Worm (Caenorhabditis elegans) whole organism, L2 larva: ENCODE measurements around the gene B0524.3.

Source experiments
- C34F6.9 ChIP-seq: fragments of 150-350 bp; optimal IDR thresholded peaks from 2 replicates; lab custom pipeline; 2014; ENCODE audit warnings: missing biosample characterization, missing genetic modification characterization
- F13H6.1 ChIP-seq: sonication (generic microtip); optimal IDR thresholded peaks from 2 replicates; lab custom pipeline; 2016; ENCODE audit warnings: missing genetic modification characterization, missing compliant biosample characterization
- R02D3.7 ChIP-seq: fragments of 150-350 bp; optimal IDR thresholded peaks from 2 replicates; lab custom pipeline; 2014; ENCODE audit warnings: missing biosample characterization, missing genetic modification characterization
- Y55F3AM.14 ChIP-seq: fragments of 200-800 bp; sonication (Bioruptor generic); optimal IDR thresholded peaks from 2 replicates; lab custom pipeline; 2018; ENCODE audit warnings: mild to moderate bottlenecking, missing genetic modification characterization, missing compliant biosample characterization
- ZK546.5 ChIP-seq: sonication (generic microtip); optimal IDR thresholded peaks from 2 replicates; lab custom pipeline; 2017; ENCODE audit warnings: missing biosample characterization, missing genetic modification characterization
- alr-1 ChIP-seq: fragments of 150-350 bp; optimal IDR thresholded peaks from 2 replicates; lab custom pipeline; 2014; ENCODE audit warnings: missing biosample characterization, missing genetic modification characterization
- aly-2 ChIP-seq: fragments of 150-350 bp; optimal IDR thresholded peaks from 2 replicates; lab custom pipeline; 2014; ENCODE audit warnings: missing biosample characterization, missing genetic modification characterization
- ama-1 ChIP-seq: fragments of 150-350 bp; optimal IDR thresholded peaks from 2 replicates; lab custom pipeline; 2018; ENCODE audit warnings: inconsistent platforms
- blmp-1 ChIP-seq: sonication (generic microtip); optimal IDR thresholded peaks from 2 replicates; lab custom pipeline; 2017; ENCODE audit warnings: missing genetic modification characterization, mild to moderate bottlenecking, missing compliant biosample characterization, antibody characterized with exemption, moderate library complexity; ENCODE audit not compliant: insufficient read depth
- ceh-16 ChIP-seq: fragments of 150-350 bp; optimal IDR thresholded peaks from 2 replicates; lab custom pipeline; 2014; ENCODE audit warnings: missing biosample characterization, missing genetic modification characterization
- ceh-82 ChIP-seq: fragments of 150-350 bp; optimal IDR thresholded peaks from 2 replicates; lab custom pipeline; 2014; ENCODE audit warnings: missing biosample characterization, missing genetic modification characterization
- crh-2 ChIP-seq: sonication (generic microtip); optimal IDR thresholded peaks from 2 replicates; lab custom pipeline; 2017; ENCODE audit warnings: missing biosample characterization, missing genetic modification characterization
- dmd-4 ChIP-seq: sonication (generic microtip); optimal IDR thresholded peaks from 2 replicates; lab custom pipeline; 2017; ENCODE audit warnings: missing biosample characterization, missing genetic modification characterization
- egl-27 ChIP-seq: sonication (generic microtip); optimal IDR thresholded peaks from 3 replicates; lab custom pipeline; 2017; ENCODE audit warnings: missing biosample characterization, missing genetic modification reagents, missing genetic modification characterization
- elt-1 ChIP-seq: fragments of 150-350 bp; optimal IDR thresholded peaks from 2 replicates; lab custom pipeline; 2014; ENCODE audit warnings: missing biosample characterization, missing genetic modification characterization
- elt-3 ChIP-seq: sonication (generic microtip); optimal IDR thresholded peaks from 2 replicates; lab custom pipeline; 2017; ENCODE audit warnings: missing biosample characterization, missing genetic modification characterization
- fos-1 ChIP-seq: fragments of 150-350 bp; optimal IDR thresholded peaks from 2 replicates; lab custom pipeline; 2014; ENCODE audit warnings: missing biosample characterization, missing genetic modification characterization
- gmeb-1 ChIP-seq: fragments of 150-350 bp; optimal IDR thresholded peaks from 2 replicates; lab custom pipeline; 2014; ENCODE audit warnings: missing biosample characterization, missing genetic modification characterization
- lin-11 ChIP-seq: fragments of 150-350 bp; sonication (generic microtip); optimal IDR thresholded peaks from 2 replicates; lab custom pipeline; 2014; ENCODE audit warnings: missing biosample characterization, missing genetic modification characterization, inconsistent platforms, mixed read lengths
- lin-13 ChIP-seq: fragments of 150-350 bp; optimal IDR thresholded peaks from 2 replicates; lab custom pipeline; 2014; ENCODE audit warnings: missing biosample characterization, missing genetic modification reagents, missing genetic modification characterization
- lin-39 ChIP-seq: fragments of 150-350 bp; optimal IDR thresholded peaks from 2 replicates; lab custom pipeline; 2014; ENCODE audit warnings: missing biosample characterization, missing genetic modification reagents, missing genetic modification characterization
- lsy-2 ChIP-seq, 2 experiments: fragments of 150-350 bp in 1 of 2; sonication (generic microtip) in 1 of 2; optimal IDR thresholded peaks; 2 replicates each; lab custom pipeline; 2014 to 2017; ENCODE audit warnings: missing biosample characterization in 2 of 2, missing genetic modification characterization in 2 of 2
- mab-5 ChIP-seq: fragments of 150-350 bp; optimal IDR thresholded peaks from 2 replicates; lab custom pipeline; 2014; ENCODE audit warnings: missing biosample characterization, missing genetic modification characterization
- mbf-1 ChIP-seq: sonication (generic microtip); optimal IDR thresholded peaks from 2 replicates; lab custom pipeline; 2017; ENCODE audit warnings: missing biosample characterization, missing genetic modification characterization
- mdl-1 ChIP-seq, 2 experiments: fragments of 150-350 bp in 1 of 2; sonication (generic microtip) in 1 of 2; optimal IDR thresholded peaks; 2 replicates each; lab custom pipeline; 2017; ENCODE audit warnings: missing biosample characterization in 2 of 2, missing genetic modification characterization in 2 of 2
- nhr-10 ChIP-seq: sonication (generic microtip); optimal IDR thresholded peaks from 2 replicates; lab custom pipeline; 2017; ENCODE audit warnings: missing biosample characterization, missing genetic modification characterization
- nhr-11 ChIP-seq: fragments of 150-350 bp; optimal IDR thresholded peaks from 2 replicates; lab custom pipeline; 2014; ENCODE audit warnings: missing biosample characterization, missing genetic modification characterization
- nhr-12 ChIP-seq: fragments of 150-350 bp; optimal IDR thresholded peaks from 2 replicates; lab custom pipeline; 2014; ENCODE audit warnings: missing biosample characterization, missing genetic modification characterization
- nhr-129 ChIP-seq: fragments of 150-350 bp; optimal IDR thresholded peaks from 2 replicates; lab custom pipeline; 2014; ENCODE audit warnings: missing biosample characterization, missing genetic modification characterization
- nhr-21 ChIP-seq: fragments of 150-350 bp; optimal IDR thresholded peaks from 2 replicates; lab custom pipeline; 2014; ENCODE audit warnings: missing biosample characterization, missing genetic modification characterization
- nhr-23 ChIP-seq: fragments of 150-350 bp; optimal IDR thresholded peaks from 2 replicates; lab custom pipeline; 2014; ENCODE audit warnings: missing biosample characterization, missing genetic modification reagents, missing genetic modification characterization
- nhr-237 ChIP-seq: fragments of 150-350 bp; optimal IDR thresholded peaks from 2 replicates; lab custom pipeline; 2014; ENCODE audit warnings: missing biosample characterization, missing genetic modification characterization
- nhr-25 ChIP-seq: fragments of 150-350 bp; sonication (generic microtip); optimal IDR thresholded peaks from 3 replicates; lab custom pipeline; 2014; ENCODE audit warnings: missing biosample characterization, missing genetic modification characterization
- nhr-6 ChIP-seq: fragments of 150-350 bp; optimal IDR thresholded peaks from 2 replicates; lab custom pipeline; 2014; ENCODE audit warnings: missing biosample characterization, missing genetic modification characterization
- nhr-77 ChIP-seq: fragments of 150-350 bp; optimal IDR thresholded peaks from 2 replicates; lab custom pipeline; 2014; ENCODE audit warnings: missing biosample characterization, missing genetic modification characterization
- peb-1 ChIP-seq: fragments of 150-350 bp; optimal IDR thresholded peaks from 2 replicates; lab custom pipeline; 2014; ENCODE audit warnings: missing biosample characterization, missing genetic modification characterization
- sem-4 ChIP-seq: fragments of 150-350 bp; optimal IDR thresholded peaks from 2 replicates; lab custom pipeline; 2014; ENCODE audit warnings: missing biosample characterization, missing genetic modification reagents, missing genetic modification characterization
- skn-1 ChIP-seq: sonication (generic microtip); optimal IDR thresholded peaks from 2 replicates; lab custom pipeline; 2017; ENCODE audit warnings: missing biosample characterization, missing genetic modification characterization
- sma-3 ChIP-seq: sonication (generic microtip); optimal IDR thresholded peaks from 2 replicates; lab custom pipeline; 2016; ENCODE audit warnings: missing genetic modification reagents, missing genetic modification characterization, missing compliant biosample characterization
- sma-9 ChIP-seq, 2 experiments: fragments of 150-350 bp in 1 of 2; sonication (generic microtip) in 1 of 2; optimal IDR thresholded peaks; 2 replicates each; lab custom pipeline; 2014 to 2016; ENCODE audit warnings: missing genetic modification characterization in 2 of 2, mild to moderate bottlenecking in 1 of 2, missing biosample characterization in 1 of 2, missing compliant biosample characterization in 1 of 2, missing genetic modification reagents in 1 of 2, moderate library complexity in 1 of 2
- snpc-4 ChIP-seq: fragments of 150-350 bp; optimal IDR thresholded peaks from 2 replicates; lab custom pipeline; 2014; ENCODE audit warnings: missing biosample characterization, missing genetic modification characterization
- unc-39 ChIP-seq: fragments of 150-350 bp; optimal IDR thresholded peaks from 2 replicates; lab custom pipeline; 2014; ENCODE audit warnings: missing biosample characterization, missing genetic modification characterization
- unc-55 ChIP-seq: fragments of 150-350 bp; sonication (generic microtip); optimal IDR thresholded peaks from 3 replicates; lab custom pipeline; 2014; ENCODE audit warnings: missing biosample characterization, missing genetic modification reagents, missing genetic modification characterization
- unc-62 ChIP-seq: fragments of 150-350 bp; optimal IDR thresholded peaks from 2 replicates; lab custom pipeline; 2014; ENCODE audit warnings: missing biosample characterization, missing genetic modification reagents, missing genetic modification characterization
- zag-1 ChIP-seq: fragments of 150-350 bp; optimal IDR thresholded peaks from 2 replicates; lab custom pipeline; 2014; ENCODE audit warnings: missing biosample characterization, missing genetic modification characterization
- ztf-1 ChIP-seq: fragments of 200-800 bp; sonication (Bioruptor generic); conservative IDR thresholded peaks from 2 replicates; pipeline ENCODE4 v1.3.6; 2022; ENCODE audit warnings: missing genetic modification characterization, missing compliant biosample characterization
- ztf-11 ChIP-seq: sonication (generic microtip); optimal IDR thresholded peaks from 2 replicates; lab custom pipeline; 2017; ENCODE audit warnings: missing biosample characterization, missing genetic modification characterization
- ztf-4 ChIP-seq: fragments of 150-350 bp; optimal IDR thresholded peaks from 2 replicates; lab custom pipeline; 2014; ENCODE audit warnings: missing biosample characterization, missing genetic modification characterization

Gene B0524.3

ce11 chrIII:1925048-1925537, 37.6 kb downstream of the B0524.3 start (continued):
- TF ChIP-seq elt-1 (tag; lab: Kevin White, UChicago) (peak; percentile 74), ceh-82 (tag; lab: Kevin White, UChicago) (peak; percentile 84), snpc-4 (tag; lab: Kevin White, UChicago) (peak; percentile 77), crh-2 (tag; lab: Kevin White, UChicago) (peak; percentile 97), nhr-129 (tag; lab: Kevin White, UChicago) (peak; percentile 95), blmp-1 (tag; lab: Kevin White, UChicago) (peak; percentile 98)

- TF ChIP-seq sma-9 (GFP tag; optimal IDR thresholded peaks at IDR 0.05; lab: Kevin White, UChicago) (peak; percentile 46), sma-9 (tag; optimal IDR thresholded peaks at IDR 0.05; lab: Kevin White, UChicago) (no peak), nhr-25 (no peak)
Observed at ce11 chrIII:1925786-1926185, 38.3 kb downstream of the B0524.3 start.

- TF ChIP-seq dmd-4 (tag; lab: Kevin White, UChicago) (no peak), lin-11 (tag; lab: Kevin White, UChicago) (peak; percentile 75), ztf-11 (tag; lab: Kevin White, UChicago) (no peak), peb-1 (tag; lab: Kevin White, UChicago) (no peak), skn-1 (tag; lab: Kevin White, UChicago) (no peak), alr-1 (no peak), lsy-2 (tag; optimal IDR thresholded peaks at IDR 0.05; lab: Kevin White, UChicago) (peak; percentile 52 to 86), nhr-10 (tag; lab: Kevin White, UChicago) (peak; percentile 25), snpc-4 (tag; lab: Kevin White, UChicago) (peak; percentile 38), R02D3.7 (no peak), lin-39 (tag; lab: Kevin White, UChicago) (no peak), nhr-21 (peak; percentile 94), Y55F3AM.14 (GFP tag; lab: Kevin White, UChicago) (peak; percentile 95), nhr-25 (peak; percentile 93), nhr-6 (peak; percentile 56), mab-5 (peak; percentile 86), aly-2 (tag; lab: Kevin White, UChicago) (no peak), fos-1 (tag; lab: Kevin White, UChicago) (peak; percentile 62), elt-1 (tag; lab: Kevin White, UChicago) (peak; percentile 38), nhr-129 (tag; lab: Kevin White, UChicago) (peak; percentile 73), ZK546.5 (tag; lab: Kevin White, UChicago) (no peak), elt-3 (tag; lab: Kevin White, UChicago) (no peak), sma-3 (GFP tag; lab: Kevin White, UChicago) (peak; percentile 94), ceh-16 (tag; lab: Kevin White, UChicago) (no peak), ztf-4 (peak; percentile 81), gmeb-1 (tag; lab: Kevin White, UChicago) (peak; percentile 84), egl-27 (tag; lab: Kevin White, UChicago) (peak; percentile 99), blmp-1 (tag; lab: Kevin White, UChicago) (peak; percentile 96), ama-1 (peak; percentile 49), C34F6.9 (tag; lab: Kevin White, UChicago) (peak; percentile 64), mbf-1 (tag; lab: Kevin White, UChicago) (no peak), crh-2 (tag; lab: Kevin White, UChicago) (peak; percentile 89), sma-9 (GFP tag; optimal IDR thresholded peaks at IDR 0.05; lab: Kevin White, UChicago) (peak; percentile 100), sma-9 (tag; optimal IDR thresholded peaks at IDR 0.05; lab: Kevin White, UChicago) (peak; percentile 91), unc-55 (GFP tag; lab: Kevin White, UChicago) (peak; percentile 96), nhr-12 (tag; lab: Kevin White, UChicago) (no peak), sem-4 (tag; lab: Kevin White, UChicago) (peak; percentile 92), mdl-1 (tag; optimal IDR thresholded peaks at IDR 0.05; lab: Kevin White, UChicago) (peak; percentile 61 to 86), ceh-82 (tag; lab: Kevin White, UChicago) (peak; percentile 47), nhr-23 (tag; lab: Kevin White, UChicago) (no peak), F13H6.1 (tag; lab: Kevin White, UChicago) (peak; percentile 99), lin-13 (GFP tag; lab: Kevin White, UChicago) (peak; percentile 92), zag-1 (tag; lab: Kevin White, UChicago) (peak; percentile 40), nhr-237 (tag; lab: Kevin White, UChicago) (no peak), nhr-11 (no peak), unc-39 (tag; lab: Kevin White, UChicago) (no peak), unc-62 (peak; percentile 42), ztf-1 (GFP tag; lab: Robert Waterston, UW) (no peak), nhr-77 (peak; percentile 33)
- TF ChIP-seq, all 48 proteins: peak for 30
Observed at ce11 chrIII:1926456-1926855, 39.0 kb downstream of the B0524.3 start.
